Worm (Caenorhabditis elegans) whole organism, L2 larva: ENCODE data around the gene fbxa-210.
A peak's percentile ranks its signal among the peaks of the same experiment; 100 is the strongest.

Experiments used
- C34F6.9 ChIP-seq: fragments of 150-350 bp; optimal IDR thresholded peaks from 2 replicates; lab custom pipeline; 2014; ENCODE audit warnings: missing biosample characterization, missing genetic modification characterization
- F13H6.1 ChIP-seq: sonication (generic microtip); optimal IDR thresholded peaks from 2 replicates; lab custom pipeline; 2016; ENCODE audit warnings: missing genetic modification characterization, missing compliant biosample characterization
- R02D3.7 ChIP-seq: fragments of 150-350 bp; optimal IDR thresholded peaks from 2 replicates; lab custom pipeline; 2014; ENCODE audit warnings: missing biosample characterization, missing genetic modification characterization
- Y55F3AM.14 ChIP-seq: fragments of 200-800 bp; sonication (Bioruptor generic); optimal IDR thresholded peaks from 2 replicates; lab custom pipeline; 2018; ENCODE audit warnings: mild to moderate bottlenecking, missing genetic modification characterization, missing compliant biosample characterization
- ZK546.5 ChIP-seq: sonication (generic microtip); optimal IDR thresholded peaks from 2 replicates; lab custom pipeline; 2017; ENCODE audit warnings: missing biosample characterization, missing genetic modification characterization
- alr-1 ChIP-seq: fragments of 150-350 bp; optimal IDR thresholded peaks from 2 replicates; lab custom pipeline; 2014; ENCODE audit warnings: missing biosample characterization, missing genetic modification characterization
- aly-2 ChIP-seq: fragments of 150-350 bp; optimal IDR thresholded peaks from 2 replicates; lab custom pipeline; 2014; ENCODE audit warnings: missing biosample characterization, missing genetic modification characterization
- ama-1 ChIP-seq: fragments of 150-350 bp; optimal IDR thresholded peaks from 2 replicates; lab custom pipeline; 2018; ENCODE audit warnings: inconsistent platforms
- blmp-1 ChIP-seq: sonication (generic microtip); optimal IDR thresholded peaks from 2 replicates; lab custom pipeline; 2017; ENCODE audit warnings: missing genetic modification characterization, mild to moderate bottlenecking, missing compliant biosample characterization, antibody characterized with exemption, moderate library complexity; ENCODE audit not compliant: insufficient read depth
- ceh-16 ChIP-seq: fragments of 150-350 bp; optimal IDR thresholded peaks from 2 replicates; lab custom pipeline; 2014; ENCODE audit warnings: missing biosample characterization, missing genetic modification characterization
- ceh-82 ChIP-seq: fragments of 150-350 bp; optimal IDR thresholded peaks from 2 replicates; lab custom pipeline; 2014; ENCODE audit warnings: missing biosample characterization, missing genetic modification characterization
- crh-2 ChIP-seq: sonication (generic microtip); optimal IDR thresholded peaks from 2 replicates; lab custom pipeline; 2017; ENCODE audit warnings: missing biosample characterization, missing genetic modification characterization
- dmd-4 ChIP-seq: sonication (generic microtip); optimal IDR thresholded peaks from 2 replicates; lab custom pipeline; 2017; ENCODE audit warnings: missing biosample characterization, missing genetic modification characterization
- egl-27 ChIP-seq: sonication (generic microtip); optimal IDR thresholded peaks from 3 replicates; lab custom pipeline; 2017; ENCODE audit warnings: missing biosample characterization, missing genetic modification reagents, missing genetic modification characterization
- elt-1 ChIP-seq: fragments of 150-350 bp; optimal IDR thresholded peaks from 2 replicates; lab custom pipeline; 2014; ENCODE audit warnings: missing biosample characterization, missing genetic modification characterization
- elt-3 ChIP-seq: sonication (generic microtip); optimal IDR thresholded peaks from 2 replicates; lab custom pipeline; 2017; ENCODE audit warnings: missing biosample characterization, missing genetic modification characterization
- fos-1 ChIP-seq: fragments of 150-350 bp; optimal IDR thresholded peaks from 2 replicates; lab custom pipeline; 2014; ENCODE audit warnings: missing biosample characterization, missing genetic modification characterization
- gmeb-1 ChIP-seq: fragments of 150-350 bp; optimal IDR thresholded peaks from 2 replicates; lab custom pipeline; 2014; ENCODE audit warnings: missing biosample characterization, missing genetic modification characterization
- lin-11 ChIP-seq: fragments of 150-350 bp; sonication (generic microtip); optimal IDR thresholded peaks from 2 replicates; lab custom pipeline; 2014; ENCODE audit warnings: missing biosample characterization, missing genetic modification characterization, inconsistent platforms, mixed read lengths
- lin-13 ChIP-seq: fragments of 150-350 bp; optimal IDR thresholded peaks from 2 replicates; lab custom pipeline; 2014; ENCODE audit warnings: missing biosample characterization, missing genetic modification reagents, missing genetic modification characterization
- lin-39 ChIP-seq: fragments of 150-350 bp; optimal IDR thresholded peaks from 2 replicates; lab custom pipeline; 2014; ENCODE audit warnings: missing biosample characterization, missing genetic modification reagents, missing genetic modification characterization
- lsy-2 ChIP-seq, 2 experiments: fragments of 150-350 bp in 1 of 2; sonication (generic microtip) in 1 of 2; optimal IDR thresholded peaks; 2 replicates each; lab custom pipeline; 2014 to 2017; ENCODE audit warnings: missing biosample characterization in 2 of 2, missing genetic modification characterization in 2 of 2
- mab-5 ChIP-seq: fragments of 150-350 bp; optimal IDR thresholded peaks from 2 replicates; lab custom pipeline; 2014; ENCODE audit warnings: missing biosample characterization, missing genetic modification characterization
- mbf-1 ChIP-seq: sonication (generic microtip); optimal IDR thresholded peaks from 2 replicates; lab custom pipeline; 2017; ENCODE audit warnings: missing biosample characterization, missing genetic modification characterization
- mdl-1 ChIP-seq, 2 experiments: fragments of 150-350 bp in 1 of 2; sonication (generic microtip) in 1 of 2; optimal IDR thresholded peaks; 2 replicates each; lab custom pipeline; 2017; ENCODE audit warnings: missing biosample characterization in 2 of 2, missing genetic modification characterization in 2 of 2
- nhr-10 ChIP-seq: sonication (generic microtip); optimal IDR thresholded peaks from 2 replicates; lab custom pipeline; 2017; ENCODE audit warnings: missing biosample characterization, missing genetic modification characterization
- nhr-11 ChIP-seq: fragments of 150-350 bp; optimal IDR thresholded peaks from 2 replicates; lab custom pipeline; 2014; ENCODE audit warnings: missing biosample characterization, missing genetic modification characterization
- nhr-12 ChIP-seq: fragments of 150-350 bp; optimal IDR thresholded peaks from 2 replicates; lab custom pipeline; 2014; ENCODE audit warnings: missing biosample characterization, missing genetic modification characterization
- nhr-129 ChIP-seq: fragments of 150-350 bp; optimal IDR thresholded peaks from 2 replicates; lab custom pipeline; 2014; ENCODE audit warnings: missing biosample characterization, missing genetic modification characterization
- nhr-21 ChIP-seq: fragments of 150-350 bp; optimal IDR thresholded peaks from 2 replicates; lab custom pipeline; 2014; ENCODE audit warnings: missing biosample characterization, missing genetic modification characterization
- nhr-23 ChIP-seq: fragments of 150-350 bp; optimal IDR thresholded peaks from 2 replicates; lab custom pipeline; 2014; ENCODE audit warnings: missing biosample characterization, missing genetic modification reagents, missing genetic modification characterization
- nhr-237 ChIP-seq: fragments of 150-350 bp; optimal IDR thresholded peaks from 2 replicates; lab custom pipeline; 2014; ENCODE audit warnings: missing biosample characterization, missing genetic modification characterization
- nhr-25 ChIP-seq: fragments of 150-350 bp; sonication (generic microtip); optimal IDR thresholded peaks from 3 replicates; lab custom pipeline; 2014; ENCODE audit warnings: missing biosample characterization, missing genetic modification characterization
- nhr-6 ChIP-seq: fragments of 150-350 bp; optimal IDR thresholded peaks from 2 replicates; lab custom pipeline; 2014; ENCODE audit warnings: missing biosample characterization, missing genetic modification characterization
- nhr-77 ChIP-seq: fragments of 150-350 bp; optimal IDR thresholded peaks from 2 replicates; lab custom pipeline; 2014; ENCODE audit warnings: missing biosample characterization, missing genetic modification characterization
- peb-1 ChIP-seq: fragments of 150-350 bp; optimal IDR thresholded peaks from 2 replicates; lab custom pipeline; 2014; ENCODE audit warnings: missing biosample characterization, missing genetic modification characterization
- sem-4 ChIP-seq: fragments of 150-350 bp; optimal IDR thresholded peaks from 2 replicates; lab custom pipeline; 2014; ENCODE audit warnings: missing biosample characterization, missing genetic modification reagents, missing genetic modification characterization
- skn-1 ChIP-seq: sonication (generic microtip); optimal IDR thresholded peaks from 2 replicates; lab custom pipeline; 2017; ENCODE audit warnings: missing biosample characterization, missing genetic modification characterization
- sma-3 ChIP-seq: sonication (generic microtip); optimal IDR thresholded peaks from 2 replicates; lab custom pipeline; 2016; ENCODE audit warnings: missing genetic modification reagents, missing genetic modification characterization, missing compliant biosample characterization
- sma-9 ChIP-seq, 2 experiments: fragments of 150-350 bp in 1 of 2; sonication (generic microtip) in 1 of 2; optimal IDR thresholded peaks; 2 replicates each; lab custom pipeline; 2014 to 2016; ENCODE audit warnings: missing genetic modification characterization in 2 of 2, mild to moderate bottlenecking in 1 of 2, missing biosample characterization in 1 of 2, missing compliant biosample characterization in 1 of 2, missing genetic modification reagents in 1 of 2, moderate library complexity in 1 of 2
- snpc-4 ChIP-seq: fragments of 150-350 bp; optimal IDR thresholded peaks from 2 replicates; lab custom pipeline; 2014; ENCODE audit warnings: missing biosample characterization, missing genetic modification characterization
- unc-39 ChIP-seq: fragments of 150-350 bp; optimal IDR thresholded peaks from 2 replicates; lab custom pipeline; 2014; ENCODE audit warnings: missing biosample characterization, missing genetic modification characterization
- unc-55 ChIP-seq: fragments of 150-350 bp; sonication (generic microtip); optimal IDR thresholded peaks from 3 replicates; lab custom pipeline; 2014; ENCODE audit warnings: missing biosample characterization, missing genetic modification reagents, missing genetic modification characterization
- unc-62 ChIP-seq: fragments of 150-350 bp; optimal IDR thresholded peaks from 2 replicates; lab custom pipeline; 2014; ENCODE audit warnings: missing biosample characterization, missing genetic modification reagents, missing genetic modification characterization
- zag-1 ChIP-seq: fragments of 150-350 bp; optimal IDR thresholded peaks from 2 replicates; lab custom pipeline; 2014; ENCODE audit warnings: missing biosample characterization, missing genetic modification characterization
- ztf-1 ChIP-seq: fragments of 200-800 bp; sonication (Bioruptor generic); conservative IDR thresholded peaks from 2 replicates; pipeline ENCODE4 v1.3.6; 2022; ENCODE audit warnings: missing genetic modification characterization, missing compliant biosample characterization
- ztf-11 ChIP-seq: sonication (generic microtip); optimal IDR thresholded peaks from 2 replicates; lab custom pipeline; 2017; ENCODE audit warnings: missing biosample characterization, missing genetic modification characterization
- ztf-4 ChIP-seq: fragments of 150-350 bp; optimal IDR thresholded peaks from 2 replicates; lab custom pipeline; 2014; ENCODE audit warnings: missing biosample characterization, missing genetic modification characterization

Gene fbxa-210

DNA sequence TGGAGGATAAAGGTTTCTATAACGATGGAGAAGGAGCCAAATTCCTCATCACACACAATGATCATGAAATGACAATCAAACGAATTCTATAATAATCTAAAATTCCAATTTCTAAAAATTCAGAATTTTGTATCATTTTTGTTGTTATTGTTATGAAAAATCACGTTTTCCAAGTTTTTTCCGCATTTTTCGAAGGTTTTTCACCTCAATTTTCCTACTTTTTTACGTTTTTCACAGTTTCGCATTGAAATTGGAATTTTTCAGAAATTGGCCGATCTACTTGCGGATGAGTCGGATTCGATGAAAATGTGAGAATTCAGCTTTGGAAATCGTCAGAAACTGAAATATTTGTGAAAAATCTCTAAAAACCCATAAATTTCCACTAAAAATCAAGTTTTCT is at the start of gene fbxa-210:
Gene fbxa-210 (plus strand): TSS at position 301 of the 400 bp plus-strand sequence.
- TF ChIP-seq lin-13 (no peak), unc-62 (GFP tag; lab: Kevin White, UChicago) (no peak), blmp-1 (no peak), R02D3.7 (no peak), aly-2 (tag; lab: Kevin White, UChicago) (no peak), ztf-1 (GFP tag; lab: Robert Waterston, UW) (no peak)

DNA sequence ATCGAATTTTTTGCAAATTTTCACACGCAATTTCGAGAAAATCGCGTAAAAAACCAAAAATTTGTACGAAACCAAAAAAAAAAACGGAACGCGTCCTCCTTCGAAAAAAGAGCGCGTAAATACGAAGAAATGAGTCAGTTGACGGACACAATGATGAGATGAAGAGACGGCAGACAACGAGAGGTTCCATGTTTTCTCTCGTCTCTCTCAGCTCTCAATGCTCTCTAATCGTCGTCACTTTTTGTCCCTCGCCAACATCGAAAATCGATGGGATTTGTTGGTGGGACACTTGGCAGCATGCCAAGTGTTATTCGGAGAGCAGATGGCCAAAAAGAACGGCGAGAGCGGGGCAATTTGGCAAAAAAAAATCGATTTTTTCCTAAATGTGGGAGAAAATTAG is 46.0 kb upstream of the fbxa-210 start:
- TF ChIP-seq nhr-11 (tag; lab: Kevin White, UChicago) (no peak), gmeb-1 (tag; lab: Kevin White, UChicago) (peak; percentile 74), skn-1 (no peak), nhr-6 (tag; lab: Kevin White, UChicago) (peak; percentile 83), mbf-1 (tag; lab: Kevin White, UChicago) (no peak), mdl-1 (tag; optimal IDR thresholded peaks at IDR 0.05; lab: Kevin White, UChicago) (peak in 1 of 2 experiments; percentile 35), nhr-12 (no peak), ZK546.5 (tag; lab: Kevin White, UChicago) (no peak), ztf-1 (GFP tag; lab: Robert Waterston, UW) (no peak), nhr-77 (tag; lab: Kevin White, UChicago) (no peak), F13H6.1 (tag; lab: Kevin White, UChicago) (peak; percentile 84), ceh-16 (tag; lab: Kevin White, UChicago) (no peak), nhr-23 (no peak), ceh-82 (peak; percentile 48), C34F6.9 (peak; percentile 96), ztf-11 (no peak), alr-1 (tag; lab: Kevin White, UChicago) (no peak), dmd-4 (tag; lab: Kevin White, UChicago) (no peak), nhr-25 (tag; lab: Kevin White, UChicago) (no peak), unc-55 (GFP tag; lab: Kevin White, UChicago) (peak; percentile 77), crh-2 (peak; percentile 85), nhr-21 (peak; percentile 37), peb-1 (tag; lab: Kevin White, UChicago) (no peak), aly-2 (tag; lab: Kevin White, UChicago) (no peak), fos-1 (tag; lab: Kevin White, UChicago) (peak; percentile 95), sma-9 (GFP tag; optimal IDR thresholded peaks at IDR 0.05; lab: Kevin White, UChicago) (peak; percentile 87), sma-9 (tag; optimal IDR thresholded peaks at IDR 0.05; lab: Kevin White, UChicago) (no peak), elt-1 (tag; lab: Kevin White, UChicago) (no peak), elt-3 (tag; lab: Kevin White, UChicago) (no peak), egl-27 (tag; lab: Kevin White, UChicago) (peak; percentile 77), lin-13 (peak; percentile 79), sma-3 (peak; percentile 6), blmp-1 (peak; percentile 6), nhr-237 (no peak), ztf-4 (tag; lab: Kevin White, UChicago) (no peak), ama-1 (peak; percentile 30), unc-62 (GFP tag; lab: Kevin White, UChicago) (peak; percentile 27), sem-4 (tag; lab: Kevin White, UChicago) (peak; percentile 57), lin-11 (peak; percentile 58), snpc-4 (tag; lab: Kevin White, UChicago) (peak; percentile 73), zag-1 (tag; lab: Kevin White, UChicago) (peak; percentile 63), nhr-129 (peak; percentile 82), lsy-2 (tag; optimal IDR thresholded peaks at IDR 0.05; lab: Kevin White, UChicago) (peak; percentile 66 to 90), R02D3.7 (no peak), Y55F3AM.14 (GFP tag; lab: Kevin White, UChicago) (no peak), nhr-10 (tag; lab: Kevin White, UChicago) (peak; percentile 18), lin-39 (tag; lab: Kevin White, UChicago) (no peak), unc-39 (no peak), mab-5 (tag; lab: Kevin White, UChicago) (peak; percentile 91)
- TF ChIP-seq, all 48 proteins: peak for 25
